Worm (Caenorhabditis elegans) whole organism, L2 larva: ENCODE measurements around the gene C08D8.7.

ENCODE experiments used
- C34F6.9 ChIP-seq: fragments of 150-350 bp; optimal IDR thresholded peaks from 2 replicates; lab custom pipeline; 2014; ENCODE audit warnings: missing biosample characterization, missing genetic modification characterization
- F13H6.1 ChIP-seq: sonication (generic microtip); optimal IDR thresholded peaks from 2 replicates; lab custom pipeline; 2016; ENCODE audit warnings: missing genetic modification characterization, missing compliant biosample characterization
- R02D3.7 ChIP-seq: fragments of 150-350 bp; optimal IDR thresholded peaks from 2 replicates; lab custom pipeline; 2014; ENCODE audit warnings: missing biosample characterization, missing genetic modification characterization
- Y55F3AM.14 ChIP-seq: fragments of 200-800 bp; sonication (Bioruptor generic); optimal IDR thresholded peaks from 2 replicates; lab custom pipeline; 2018; ENCODE audit warnings: mild to moderate bottlenecking, missing genetic modification characterization, missing compliant biosample characterization
- alr-1 ChIP-seq: fragments of 150-350 bp; optimal IDR thresholded peaks from 2 replicates; lab custom pipeline; 2014; ENCODE audit warnings: missing biosample characterization, missing genetic modification characterization
- ama-1 ChIP-seq: fragments of 150-350 bp; optimal IDR thresholded peaks from 2 replicates; lab custom pipeline; 2018; ENCODE audit warnings: inconsistent platforms
- blmp-1 ChIP-seq: sonication (generic microtip); optimal IDR thresholded peaks from 2 replicates; lab custom pipeline; 2017; ENCODE audit warnings: missing genetic modification characterization, mild to moderate bottlenecking, missing compliant biosample characterization, antibody characterized with exemption, moderate library complexity; ENCODE audit not compliant: insufficient read depth
- ceh-82 ChIP-seq: fragments of 150-350 bp; optimal IDR thresholded peaks from 2 replicates; lab custom pipeline; 2014; ENCODE audit warnings: missing biosample characterization, missing genetic modification characterization
- crh-2 ChIP-seq: sonication (generic microtip); optimal IDR thresholded peaks from 2 replicates; lab custom pipeline; 2017; ENCODE audit warnings: missing biosample characterization, missing genetic modification characterization
- egl-27 ChIP-seq: sonication (generic microtip); optimal IDR thresholded peaks from 3 replicates; lab custom pipeline; 2017; ENCODE audit warnings: missing biosample characterization, missing genetic modification reagents, missing genetic modification characterization
- elt-1 ChIP-seq: fragments of 150-350 bp; optimal IDR thresholded peaks from 2 replicates; lab custom pipeline; 2014; ENCODE audit warnings: missing biosample characterization, missing genetic modification characterization
- fos-1 ChIP-seq: fragments of 150-350 bp; optimal IDR thresholded peaks from 2 replicates; lab custom pipeline; 2014; ENCODE audit warnings: missing biosample characterization, missing genetic modification characterization
- gmeb-1 ChIP-seq: fragments of 150-350 bp; optimal IDR thresholded peaks from 2 replicates; lab custom pipeline; 2014; ENCODE audit warnings: missing biosample characterization, missing genetic modification characterization
- lin-13 ChIP-seq: fragments of 150-350 bp; optimal IDR thresholded peaks from 2 replicates; lab custom pipeline; 2014; ENCODE audit warnings: missing biosample characterization, missing genetic modification reagents, missing genetic modification characterization
- lin-39 ChIP-seq: fragments of 150-350 bp; optimal IDR thresholded peaks from 2 replicates; lab custom pipeline; 2014; ENCODE audit warnings: missing biosample characterization, missing genetic modification reagents, missing genetic modification characterization
- lsy-2 ChIP-seq, 2 experiments: fragments of 150-350 bp in 1 of 2; sonication (generic microtip) in 1 of 2; optimal IDR thresholded peaks; 2 replicates each; lab custom pipeline; 2014 to 2017; ENCODE audit warnings: missing biosample characterization in 2 of 2, missing genetic modification characterization in 2 of 2
- mab-5 ChIP-seq: fragments of 150-350 bp; optimal IDR thresholded peaks from 2 replicates; lab custom pipeline; 2014; ENCODE audit warnings: missing biosample characterization, missing genetic modification characterization
- mbf-1 ChIP-seq: sonication (generic microtip); optimal IDR thresholded peaks from 2 replicates; lab custom pipeline; 2017; ENCODE audit warnings: missing biosample characterization, missing genetic modification characterization
- mdl-1 ChIP-seq, 2 experiments: fragments of 150-350 bp in 1 of 2; sonication (generic microtip) in 1 of 2; optimal IDR thresholded peaks; 2 replicates each; lab custom pipeline; 2017; ENCODE audit warnings: missing biosample characterization in 2 of 2, missing genetic modification characterization in 2 of 2
- nhr-12 ChIP-seq: fragments of 150-350 bp; optimal IDR thresholded peaks from 2 replicates; lab custom pipeline; 2014; ENCODE audit warnings: missing biosample characterization, missing genetic modification characterization
- nhr-129 ChIP-seq: fragments of 150-350 bp; optimal IDR thresholded peaks from 2 replicates; lab custom pipeline; 2014; ENCODE audit warnings: missing biosample characterization, missing genetic modification characterization
- nhr-237 ChIP-seq: fragments of 150-350 bp; optimal IDR thresholded peaks from 2 replicates; lab custom pipeline; 2014; ENCODE audit warnings: missing biosample characterization, missing genetic modification characterization
- nhr-25 ChIP-seq: fragments of 150-350 bp; sonication (generic microtip); optimal IDR thresholded peaks from 3 replicates; lab custom pipeline; 2014; ENCODE audit warnings: missing biosample characterization, missing genetic modification characterization
- nhr-77 ChIP-seq: fragments of 150-350 bp; optimal IDR thresholded peaks from 2 replicates; lab custom pipeline; 2014; ENCODE audit warnings: missing biosample characterization, missing genetic modification characterization
- peb-1 ChIP-seq: fragments of 150-350 bp; optimal IDR thresholded peaks from 2 replicates; lab custom pipeline; 2014; ENCODE audit warnings: missing biosample characterization, missing genetic modification characterization
- sem-4 ChIP-seq: fragments of 150-350 bp; optimal IDR thresholded peaks from 2 replicates; lab custom pipeline; 2014; ENCODE audit warnings: missing biosample characterization, missing genetic modification reagents, missing genetic modification characterization
- sma-3 ChIP-seq: sonication (generic microtip); optimal IDR thresholded peaks from 2 replicates; lab custom pipeline; 2016; ENCODE audit warnings: missing genetic modification reagents, missing genetic modification characterization, missing compliant biosample characterization
- sma-9 ChIP-seq, 2 experiments: fragments of 150-350 bp in 1 of 2; sonication (generic microtip) in 1 of 2; optimal IDR thresholded peaks; 2 replicates each; lab custom pipeline; 2014 to 2016; ENCODE audit warnings: missing genetic modification characterization in 2 of 2, mild to moderate bottlenecking in 1 of 2, missing biosample characterization in 1 of 2, missing compliant biosample characterization in 1 of 2, missing genetic modification reagents in 1 of 2, moderate library complexity in 1 of 2
- snpc-4 ChIP-seq: fragments of 150-350 bp; optimal IDR thresholded peaks from 2 replicates; lab custom pipeline; 2014; ENCODE audit warnings: missing biosample characterization, missing genetic modification characterization
- unc-39 ChIP-seq: fragments of 150-350 bp; optimal IDR thresholded peaks from 2 replicates; lab custom pipeline; 2014; ENCODE audit warnings: missing biosample characterization, missing genetic modification characterization
- unc-55 ChIP-seq: fragments of 150-350 bp; sonication (generic microtip); optimal IDR thresholded peaks from 3 replicates; lab custom pipeline; 2014; ENCODE audit warnings: missing biosample characterization, missing genetic modification reagents, missing genetic modification characterization
- zag-1 ChIP-seq: fragments of 150-350 bp; optimal IDR thresholded peaks from 2 replicates; lab custom pipeline; 2014; ENCODE audit warnings: missing biosample characterization, missing genetic modification characterization

The C08D8.7 gene

ce11 chrV:8300935-8301535 is 40.0 kb upstream of the C08D8.7 start, which contains the start of gene W02D7.6:
W02D7.6 (minus strand) TSS chrV:8301507.
- TF ChIP-seq nhr-129, result peak; percentile 48
- TF ChIP-seq sma-3, result no peak
- peak in 1 of 2 experiments; percentile 19 for TF ChIP-seq lsy-2 (tag; optimal IDR thresholded peaks at IDR 0.05; lab: Kevin White, UChicago)
- TF ChIP-seq sem-4, result peak; percentile 13
- peak; percentile 23 for TF ChIP-seq sma-9 (GFP tag; optimal IDR thresholded peaks at IDR 0.05; lab: Kevin White, UChicago)
- TF ChIP-seq sma-9 (tag; optimal IDR thresholded peaks at IDR 0.05; lab: Kevin White, UChicago), result no peak
- peak; percentile 46 for TF ChIP-seq C34F6.9 (tag; lab: Kevin White, UChicago)
- TF ChIP-seq Y55F3AM.14, result no peak
- TF ChIP-seq crh-2 (tag; lab: Kevin White, UChicago), result peak; percentile 62

- TF ChIP-seq nhr-129 (peak; percentile 45), elt-1 (no peak), F13H6.1 (tag; lab: Kevin White, UChicago) (peak; percentile 10), ama-1 (lab: Kevin White, UChicago) (peak; percentile 3), gmeb-1 (tag; lab: Kevin White, UChicago) (peak; percentile 90), lsy-2 (tag; optimal IDR thresholded peaks at IDR 0.05; lab: Kevin White, UChicago) (peak in 1 of 2 experiments; percentile 73), blmp-1 (tag; lab: Kevin White, UChicago) (peak; percentile 6), snpc-4 (peak; percentile 3), unc-55 (GFP tag; lab: Kevin White, UChicago) (peak; percentile 79), ceh-82 (tag; lab: Kevin White, UChicago) (no peak), peb-1 (tag; lab: Kevin White, UChicago) (no peak), C34F6.9 (tag; lab: Kevin White, UChicago) (peak; percentile 57), fos-1 (tag; lab: Kevin White, UChicago) (peak; percentile 17), sem-4 (no peak), crh-2 (tag; lab: Kevin White, UChicago) (peak; percentile 85), sma-3 (peak; percentile 24), nhr-77 (no peak), sma-9 (GFP tag; optimal IDR thresholded peaks at IDR 0.05; lab: Kevin White, UChicago) (peak; percentile 50), sma-9 (tag; optimal IDR thresholded peaks at IDR 0.05; lab: Kevin White, UChicago) (no peak), mab-5 (tag; lab: Kevin White, UChicago) (no peak), lin-13 (GFP tag; lab: Kevin White, UChicago) (peak; percentile 19)
Observed at ce11 chrV:8302522-8302921, 38.5 kb upstream of the C08D8.7 start, which contains the start of gene sel-9. sel-9 (minus strand) TSS chrV:8302580.

ce11 chrV:8304461-8305195 is 36.4 kb upstream of the C08D8.7 start, which contains the start of gene W02D7.11:
W02D7.11 (minus strand) TSS chrV:8304511.
- no peak for TF ChIP-seq unc-39 (tag; lab: Kevin White, UChicago)
- TF ChIP-seq mbf-1 (tag; lab: Kevin White, UChicago), result no peak
- no peak for TF ChIP-seq nhr-25 (tag; lab: Kevin White, UChicago)
- no peak for TF ChIP-seq gmeb-1 (tag; lab: Kevin White, UChicago)
- TF ChIP-seq mab-5 (tag; lab: Kevin White, UChicago), result no peak
- TF ChIP-seq mdl-1 (tag; optimal IDR thresholded peaks at IDR 0.05; lab: Kevin White, UChicago), result no peak
- TF ChIP-seq nhr-12 (tag; lab: Kevin White, UChicago), result no peak
- no peak for TF ChIP-seq sma-3
- TF ChIP-seq alr-1 (tag; lab: Kevin White, UChicago), result no peak
- TF ChIP-seq zag-1 (tag; lab: Kevin White, UChicago), result no peak
- no peak for TF ChIP-seq R02D3.7 (tag; lab: Kevin White, UChicago)
- TF ChIP-seq crh-2 (tag; lab: Kevin White, UChicago), result no peak
- TF ChIP-seq lin-39 (tag; lab: Kevin White, UChicago), result no peak
- no peak for TF ChIP-seq egl-27 (tag; lab: Kevin White, UChicago)
- TF ChIP-seq, all 48 proteins: peak for 0

ce11 chrV:8305940-8306339 is 35.1 kb upstream of the C08D8.7 start:
- TF ChIP-seq crh-2 (tag; lab: Kevin White, UChicago) (peak; percentile 16), nhr-237 (tag; lab: Kevin White, UChicago) (no peak), gmeb-1 (tag; lab: Kevin White, UChicago) (peak; percentile 27)
